Worm (Caenorhabditis elegans): Measurements from ENCODE around the gene ZK228.1.
"Not testable (repeated sequence)": the region's sequence is repeated elsewhere in the genome, so short reads cannot be mapped to it uniquely, and the experiment has no call there.

ZK228.1 gene

ce11 chrV:18444118-18444517, at the start of gene ZK228.1:
ZK228.1 (plus strand) TSS chrV:18444418.
- TF ChIP-seq unc-62 (GFP tag; optimal IDR thresholded peaks at IDR 0.05) = no peak

- TF ChIP-seq unc-62 (GFP tag; optimal IDR thresholded peaks at IDR 0.05) = no peak
Measured at ce11 chrV:18395649-18396048, 48.6 kb upstream of the ZK228.1 start, which contains the start of gene Y51A2B.9. Y51A2B.9 (minus strand) TSS chrV:18395749.

- no peak for TF ChIP-seq unc-62 (GFP tag; optimal IDR thresholded peaks at IDR 0.05)
Measured at ce11 chrV:18397814-18398213, 46.4 kb upstream of the ZK228.1 start, which contains the start of gene Y51A2B.16. Y51A2B.16 (minus strand) TSS chrV:18397914.

ce11 chrV:18402743-18403142, 41.5 kb upstream of the ZK228.1 start:
- TF ChIP-seq unc-62 (GFP tag; optimal IDR thresholded peaks at IDR 0.05) = no peak

- not testable (repeated sequence) for TF ChIP-seq unc-62 (GFP tag; optimal IDR thresholded peaks at IDR 0.05)
Measured at ce11 chrV:18404767-18405166, 39.5 kb upstream of the ZK228.1 start, which contains the start of gene srh-209. srh-209 (minus strand) TSS chrV:18404867.

ce11 chrV:18410142-18410541, 34.1 kb upstream of the ZK228.1 start, which contains the start of gene srh-207:
srh-207 (minus strand) TSS chrV:18410242.
- TF ChIP-seq unc-62 (GFP tag; optimal IDR thresholded peaks at IDR 0.05) = no peak

ce11 chrV:18412351-18412750, 31.9 kb upstream of the ZK228.1 start:
- TF ChIP-seq unc-62 (GFP tag; optimal IDR thresholded peaks at IDR 0.05) = no peak

- TF ChIP-seq unc-62 (GFP tag; optimal IDR thresholded peaks at IDR 0.05) = no peak
Measured at ce11 chrV:18412887-18413286, 31.3 kb upstream of the ZK228.1 start, which contains the start of gene ZK262.2. ZK262.2 (minus strand) TSS chrV:18412987.

- no peak for TF ChIP-seq unc-62 (GFP tag; optimal IDR thresholded peaks at IDR 0.05)
Measured at ce11 chrV:18414051-18414450, 30.2 kb upstream of the ZK228.1 start, which contains the start of gene txt-8. txt-8 (plus strand) TSS chrV:18414351.

ce11 chrV:18420797-18421196, 23.4 kb upstream of the ZK228.1 start, which contains the start of gene srj-26:
srj-26 (plus strand) TSS chrV:18421097.
- TF ChIP-seq unc-62 (GFP tag; optimal IDR thresholded peaks at IDR 0.05) = no peak

- no peak for TF ChIP-seq unc-62 (GFP tag; optimal IDR thresholded peaks at IDR 0.05)
Measured at ce11 chrV:18424471-18424870, 19.7 kb upstream of the ZK228.1 start, which contains the start of gene ZK262.4. ZK262.4 (minus strand) TSS chrV:18424571.

ce11 chrV:18425544-18425943, 18.7 kb upstream of the ZK228.1 start, which contains the start of gene ZK262.19:
ZK262.19 (minus strand) TSS chrV:18425644.
- TF ChIP-seq unc-62 (GFP tag; optimal IDR thresholded peaks at IDR 0.05) = no peak

- no peak for TF ChIP-seq unc-62 (GFP tag; optimal IDR thresholded peaks at IDR 0.05)
Measured at ce11 chrV:18426280-18426679, 17.9 kb upstream of the ZK228.1 start, which contains the start of gene srw-83. srw-83 (plus strand) TSS chrV:18426580.

- no peak for TF ChIP-seq unc-62 (GFP tag; optimal IDR thresholded peaks at IDR 0.05)
Measured at ce11 chrV:18430826-18431225, 13.4 kb upstream of the ZK228.1 start.

- no peak for TF ChIP-seq unc-62 (GFP tag; optimal IDR thresholded peaks at IDR 0.05)
Measured at ce11 chrV:18431450-18431849, 12.8 kb upstream of the ZK228.1 start, which contains the start of gene srw-82. srw-82 (plus strand) TSS chrV:18431750.

ce11 chrV:18434961-18435360, 9.3 kb upstream of the ZK228.1 start, which contains the start of gene ZK262.20:
ZK262.20 (minus strand) TSS chrV:18435061.
- TF ChIP-seq unc-62 (GFP tag; optimal IDR thresholded peaks at IDR 0.05) = no peak

ce11 chrV:18438081-18438480, 6.1 kb upstream of the ZK228.1 start, which contains the start of gene ZK262.8:
ZK262.8 (plus strand) TSS chrV:18438381.
- TF ChIP-seq unc-62 (GFP tag; optimal IDR thresholded peaks at IDR 0.05) = no peak
